Fruit fly (Drosophila melanogaster): Measurements from ENCODE around the gene CG3117.

DNA sequence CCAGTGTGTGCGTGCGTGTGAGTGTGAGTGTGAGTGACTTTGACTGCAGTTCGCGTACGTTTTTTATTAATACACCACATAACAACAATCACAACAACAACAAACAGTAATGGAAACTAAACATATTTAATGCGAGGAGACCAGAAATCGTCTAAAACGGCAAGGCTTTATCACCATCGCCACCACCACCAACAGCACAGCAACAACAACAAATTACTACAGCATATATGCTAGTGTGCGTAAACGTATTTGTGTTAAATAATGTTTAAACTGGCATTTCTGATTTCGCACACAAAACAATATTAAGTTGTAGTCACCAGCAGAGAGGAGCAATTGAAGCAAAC, 39.2 kb upstream of the CG3117 start:
- TF ChIP-seq Hr83 (GFP tag; optimal IDR thresholded peaks at IDR 0.05; ENCODE audit: poor library complexity, severe bottlenecking) (no peak), Myc (optimal IDR thresholded peaks at IDR 0.05) (no peak), Rel (GFP tag; optimal IDR thresholded peaks at IDR 0.05) (no peak), Rel (tag; optimal IDR thresholded peaks at IDR 0.05) (no peak), GATAd (GFP tag; optimal IDR thresholded peaks at IDR 0.05) (no peak), brk (GFP tag; optimal IDR thresholded peaks at IDR 0.05) (no peak), psq (GFP tag; optimal IDR thresholded peaks at IDR 0.05) (no peak), CrebA (GFP tag; optimal IDR thresholded peaks at IDR 0.05; ENCODE audit: borderline replicate concordance) (no peak), woc (GFP tag; optimal IDR thresholded peaks at IDR 0.05) (no peak), Dif (GFP tag; optimal IDR thresholded peaks at IDR 0.05; ENCODE audit: partially characterized antibody) (no peak), rgr (GFP tag; optimal IDR thresholded peaks at IDR 0.05) (no peak), usp (GFP tag; optimal IDR thresholded peaks at IDR 0.05) (no peak), h (GFP tag; optimal IDR thresholded peaks at IDR 0.05) (no peak)
